Fruit fly (Drosophila melanogaster) whole organism, embryonic: ENCODE results near the gene Tsp5D.

Experiments used
- Atf-2 ChIP-seq: fragments of 200-800 bp; sonication (Bioruptor generic); optimal IDR thresholded peaks from 2 replicates; lab custom pipeline; 2016; ENCODE audit warnings: missing biosample characterization, missing genetic modification characterization
- CG11085 ChIP-seq: fragments of 200-800 bp; sonication (Bioruptor generic); IDR thresholded peaks from 2 replicates; pipeline ENCODE4 v1.3.6; 2022; ENCODE audit warnings: missing biosample characterization, missing genetic modification characterization
- CG13287 ChIP-seq: fragments of 200-800 bp; sonication (Bioruptor generic); IDR thresholded peaks from 2 replicates; pipeline ENCODE4 v1.3.6; 2022; ENCODE audit warnings: missing biosample characterization, missing genetic modification characterization; ENCODE audit not compliant: partially characterized antibody
- CG13296 ChIP-seq: fragments of 200-800 bp; sonication (Bioruptor generic); optimal IDR thresholded peaks from 3 replicates; lab custom pipeline; 2018; ENCODE audit warnings: missing biosample characterization, mild to moderate bottlenecking, missing genetic modification characterization
- CG15073 ChIP-seq: fragments of 200-800 bp; sonication (Bioruptor generic); optimal IDR thresholded peaks from 2 replicates; lab custom pipeline; 2016; ENCODE audit warnings: missing biosample characterization, missing genetic modification characterization
- CG1529 ChIP-seq: fragments of 200-800 bp; sonication (Bioruptor generic); optimal IDR thresholded peaks from 3 replicates; lab custom pipeline; 2018; ENCODE audit warnings: missing biosample characterization, missing genetic modification characterization
- CG16813 ChIP-seq: fragments of 200-800 bp; sonication (Bioruptor generic); IDR thresholded peaks from 3 replicates; pipeline ENCODE4 v1.3.6; 2022; ENCODE audit warnings: missing biosample characterization, missing genetic modification characterization; ENCODE audit not compliant: partially characterized antibody
- CG1832 ChIP-seq: fragments of 200-800 bp; sonication (Bioruptor generic); optimal IDR thresholded peaks from 2 replicates; lab custom pipeline; 2017; ENCODE audit warnings: missing biosample characterization, mild to moderate bottlenecking, missing genetic modification characterization, inconsistent platforms
- CG18476 ChIP-seq: fragments of 200-800 bp; sonication (Bioruptor generic); optimal IDR thresholded peaks from 2 replicates; lab custom pipeline; 2016; ENCODE audit warnings: missing biosample characterization, mild to moderate bottlenecking, missing genetic modification characterization
- CG18619 ChIP-seq: fragments of 200-800 bp; sonication (Bioruptor generic); optimal IDR thresholded peaks from 3 replicates; lab custom pipeline; 2017; ENCODE audit warnings: missing biosample characterization, mild to moderate bottlenecking, missing genetic modification characterization
- CG30403 ChIP-seq: fragments of 200-800 bp; sonication (Bioruptor generic); optimal IDR thresholded peaks from 3 replicates; lab custom pipeline; 2016; ENCODE audit warnings: missing biosample characterization, missing genetic modification characterization
- CG32532 ChIP-seq: fragments of 200-800 bp; sonication (Bioruptor generic); IDR thresholded peaks from 2 replicates; pipeline ENCODE4 v1.3.6; 2022; ENCODE audit warnings: missing biosample characterization, missing genetic modification characterization
- CG34376 ChIP-seq: fragments of 200-800 bp; sonication (Bioruptor generic); optimal IDR thresholded peaks from 2 replicates; lab custom pipeline; 2018; ENCODE audit warnings: missing biosample characterization, mild to moderate bottlenecking, missing genetic modification characterization
- CG7928 ChIP-seq: fragments of 200-800 bp; sonication (Bioruptor generic); optimal IDR thresholded peaks from 2 replicates; lab custom pipeline; 2017; ENCODE audit warnings: missing biosample characterization, mild to moderate bottlenecking, missing genetic modification characterization
- CHES-1-like ChIP-seq: fragments of 200-800 bp; sonication (Bioruptor generic); optimal IDR thresholded peaks from 2 replicates; lab custom pipeline; 2016; ENCODE audit warnings: missing biosample characterization, missing genetic modification characterization
- Chrac-16 ChIP-seq: fragments of 200-800 bp; sonication (Bioruptor generic); optimal IDR thresholded peaks from 3 replicates; lab custom pipeline; 2016; ENCODE audit warnings: missing biosample characterization, missing genetic modification characterization
- Dip2 ChIP-seq: fragments of 200-800 bp; sonication (Bioruptor generic); IDR thresholded peaks from 2 replicates; pipeline ENCODE4 v1.3.6; 2022; ENCODE audit warnings: missing biosample characterization, missing genetic modification characterization
- Elba2 ChIP-seq: fragments of 200-800 bp; sonication (Bioruptor generic); optimal IDR thresholded peaks from 3 replicates; lab custom pipeline; 2016; ENCODE audit warnings: missing biosample characterization, missing genetic modification characterization
- Fer3 ChIP-seq: fragments of 200-800 bp; sonication (Bioruptor generic); optimal IDR thresholded peaks from 2 replicates; lab custom pipeline; 2018; ENCODE audit warnings: missing biosample characterization, mild to moderate bottlenecking, missing genetic modification characterization, moderate library complexity
- Gsc ChIP-seq: fragments of 200-800 bp; sonication (Bioruptor generic); IDR thresholded peaks from 2 replicates; pipeline ENCODE4 v1.3.6; 2022; ENCODE audit warnings: missing biosample characterization, missing genetic modification characterization
- HLH54F ChIP-seq: fragments of 200-800 bp; sonication (Bioruptor generic); optimal IDR thresholded peaks from 3 replicates; lab custom pipeline; 2016; ENCODE audit warnings: missing biosample characterization, missing genetic modification characterization
- Hand ChIP-seq: fragments of 200-800 bp; sonication (Bioruptor generic); optimal IDR thresholded peaks from 2 replicates; lab custom pipeline; 2017; ENCODE audit warnings: mild to moderate bottlenecking, missing biosample characterization, missing genetic modification reagents, missing genetic modification characterization
- HmgZ ChIP-seq: fragments of 200-800 bp; sonication (Bioruptor generic); optimal IDR thresholded peaks from 2 replicates; lab custom pipeline; 2018; ENCODE audit warnings: missing biosample characterization, mild to moderate bottlenecking, missing genetic modification characterization
- Hr3 ChIP-seq: fragments of 200-800 bp; sonication (Bioruptor generic); optimal IDR thresholded peaks from 3 replicates; lab custom pipeline; 2016; ENCODE audit warnings: missing biosample characterization, missing genetic modification characterization
- Mes4 ChIP-seq: fragments of 200-800 bp; sonication (Bioruptor generic); optimal IDR thresholded peaks from 2 replicates; lab custom pipeline; 2016; ENCODE audit warnings: missing biosample characterization, missing genetic modification characterization
- Nf-YA ChIP-seq: fragments of 200-800 bp; sonication (Bioruptor generic); IDR thresholded peaks from 2 replicates; pipeline ENCODE4 v1.3.6; 2022; ENCODE audit warnings: missing biosample characterization, missing genetic modification characterization
- NfI ChIP-seq: fragments of 200-800 bp; sonication (Bioruptor generic); optimal IDR thresholded peaks from 3 replicates; lab custom pipeline; 2018; ENCODE audit warnings: missing biosample characterization, mild to moderate bottlenecking, missing genetic modification characterization, moderate library complexity
- Ravus ChIP-seq: fragments of 200-800 bp; sonication (Bioruptor generic); IDR thresholded peaks from 2 replicates; pipeline ENCODE4 v1.3.6; 2022; ENCODE audit warnings: missing biosample characterization, missing genetic modification characterization
- Sox102F ChIP-seq: fragments of 200-800 bp; sonication (Bioruptor generic); optimal IDR thresholded peaks from 2 replicates; lab custom pipeline; 2018; ENCODE audit warnings: missing biosample characterization, mild to moderate bottlenecking, missing genetic modification characterization, moderate library complexity
- Spps ChIP-seq: fragments of 200-800 bp; sonication (Bioruptor generic); optimal IDR thresholded peaks from 2 replicates; lab custom pipeline; 2018; ENCODE audit warnings: missing biosample characterization, mild to moderate bottlenecking, missing genetic modification characterization
- Ssrp ChIP-seq: fragments of 200-800 bp; sonication (Bioruptor generic); optimal IDR thresholded peaks from 2 replicates; lab custom pipeline; 2018; ENCODE audit warnings: missing biosample characterization, mild to moderate bottlenecking, missing genetic modification characterization, moderate library complexity
- abd-A ChIP-seq: fragments of 200-800 bp; sonication (Bioruptor generic); optimal IDR thresholded peaks from 3 replicates; lab custom pipeline; 2019; ENCODE audit warnings: missing biosample characterization, mild to moderate bottlenecking, missing genetic modification characterization, moderate library complexity
- al ChIP-seq: fragments of 200-800 bp; sonication (Bioruptor generic); IDR thresholded peaks from 2 replicates; pipeline ENCODE4 v1.3.6; 2022; ENCODE audit warnings: missing biosample characterization, missing genetic modification characterization
- chinmo ChIP-seq: fragments of 200-800 bp; sonication (Bioruptor generic); IDR thresholded peaks from 4 replicates; pipeline ENCODE4 v1.3.6; 2022; ENCODE audit warnings: missing biosample characterization, missing genetic modification characterization; ENCODE audit not compliant: partially characterized antibody
- ci ChIP-seq: fragments of 200-800 bp; sonication (Bioruptor generic); IDR thresholded peaks from 3 replicates; pipeline ENCODE4 v1.3.6; 2022; ENCODE audit warnings: missing biosample characterization, missing genetic modification characterization
- dan ChIP-seq: fragments of 200-800 bp; sonication (Bioruptor generic); IDR thresholded peaks from 2 replicates; pipeline ENCODE4 v1.3.6; 2022; ENCODE audit warnings: missing biosample characterization, missing genetic modification characterization
- emc ChIP-seq: fragments of 200-800 bp; sonication (Bioruptor generic); optimal IDR thresholded peaks from 2 replicates; lab custom pipeline; 2016; ENCODE audit warnings: missing biosample characterization, missing genetic modification characterization
- fd3F ChIP-seq: fragments of 200-800 bp; sonication (Bioruptor generic); optimal IDR thresholded peaks from 2 replicates; lab custom pipeline; 2018; ENCODE audit warnings: missing biosample characterization, mild to moderate bottlenecking, missing genetic modification characterization, moderate library complexity
- gcm2 ChIP-seq: fragments of 200-800 bp; sonication (Bioruptor generic); optimal IDR thresholded peaks from 2 replicates; lab custom pipeline; 2016; ENCODE audit warnings: missing biosample characterization, missing genetic modification characterization
- gsb ChIP-seq: fragments of 200-800 bp; sonication (Bioruptor generic); IDR thresholded peaks from 2 replicates; pipeline ENCODE4 v1.3.6; 2022; ENCODE audit warnings: missing biosample characterization, missing genetic modification characterization
- h ChIP-seq: fragments of >200 bp; optimal IDR thresholded peaks from 2 replicates; lab custom pipeline; 2017
- nerfin-2 ChIP-seq: fragments of 200-800 bp; sonication (Bioruptor generic); IDR thresholded peaks from 2 replicates; pipeline ENCODE4 v1.3.6; 2022; ENCODE audit warnings: missing biosample characterization, missing genetic modification characterization; ENCODE audit not compliant: partially characterized antibody
- pan ChIP-seq, 4 experiments: fragments of >200 bp in 3 of 4; fragments of 200-800 bp in 1 of 4; sonication (Bioruptor generic) in 1 of 4; optimal IDR thresholded peaks in 3 of 4; IDR thresholded peaks in 1 of 4; 2 replicates each; pipeline versions ENCODE4 v1.3.6 to Lab custom; 2017 to 2022; ENCODE audit warnings: missing biosample characterization in 2 of 4, missing genetic modification characterization in 2 of 4, mixed read lengths in 1 of 4
- schlank ChIP-seq: fragments of 200-800 bp; sonication (Bioruptor generic); optimal IDR thresholded peaks from 2 replicates; lab custom pipeline; 2018; ENCODE audit warnings: missing biosample characterization, mild to moderate bottlenecking, missing genetic modification characterization
- sim ChIP-seq: fragments of 200-800 bp; sonication (Bioruptor generic); IDR thresholded peaks from 2 replicates; pipeline ENCODE4 v1.3.6; 2022; ENCODE audit warnings: missing biosample characterization, missing genetic modification characterization
- slou ChIP-seq: fragments of 200-800 bp; sonication (Bioruptor generic); optimal IDR thresholded peaks from 3 replicates; lab custom pipeline; 2016; ENCODE audit warnings: missing biosample characterization, missing genetic modification characterization
- sug ChIP-seq: fragments of 200-800 bp; optimal IDR thresholded peaks from 2 replicates; lab custom pipeline; 2019; ENCODE audit warnings: missing biosample characterization, mild to moderate bottlenecking, missing genetic modification characterization, moderate library complexity

The Tsp5D gene

DNA sequence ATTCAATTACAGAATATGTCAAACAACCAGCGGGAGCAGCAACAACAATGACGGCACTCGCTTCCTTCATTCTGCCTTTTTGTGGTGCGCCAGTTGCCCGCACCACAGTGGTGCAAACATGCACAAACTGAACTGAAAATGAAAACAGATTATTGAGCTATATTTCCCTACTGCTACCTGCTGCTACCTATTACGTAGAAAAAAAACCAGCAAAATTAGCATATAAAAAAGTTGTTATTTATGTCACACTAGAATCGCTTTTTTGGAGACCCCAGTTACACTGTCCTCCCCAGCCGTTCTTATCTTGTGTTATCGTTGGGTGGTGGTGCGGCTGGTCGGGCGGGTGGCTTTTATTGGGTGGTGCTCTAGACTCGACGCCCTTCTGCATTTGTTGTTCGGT is 22.9 kb upstream of the Tsp5D start (continued):
- TF ChIP-seq Spps (tag; lab: Kevin White, UChicago) (peak; percentile 47), Dip2 (no peak), Hr3 (GFP tag; lab: Kevin White, UChicago) (peak; percentile 59), h (lab: Kevin White, UChicago) (no peak), HmgZ (tag; lab: Kevin White, UChicago) (peak; percentile 71), ci (GFP tag; lab: Robert Waterston, UW) (peak; percentile 94), CG15073 (GFP tag; lab: Kevin White, UChicago) (peak; percentile 25), fd3F (peak; percentile 39), Chrac-16 (peak; percentile 65), gsb (GFP tag; lab: Robert Waterston, UW) (peak; percentile 78), CG32532 (GFP tag; lab: Robert Waterston, UW) (peak; percentile 88), CG7928 (GFP tag; lab: Kevin White, UChicago) (no peak), Ravus (GFP tag; lab: Robert Waterston, UW) (peak; percentile 60), Hand (GFP tag; lab: Kevin White, UChicago) (peak; percentile 46), Sox102F (GFP tag; lab: Kevin White, UChicago) (peak; percentile 83), sug (tag; lab: Kevin White, UChicago) (peak; percentile 29), nerfin-2 (no peak), Gsc (GFP tag; lab: Robert Waterston, UW) (peak; percentile 63), CG13287 (peak; percentile 16; the same call in 1 of the 2 replicates), NfI (GFP tag; lab: Kevin White, UChicago) (peak; percentile 72), CG16813 (0 out of 3 replicates have a peak, but pooled peaks have one; percentile 14), schlank (tag; lab: Kevin White, UChicago) (peak; percentile 18), Ssrp (peak; percentile 72), CG1529 (peak; percentile 59), sim (GFP tag; lab: Robert Waterston, UW) (peak; percentile 76; the same call in 1 of the 2 replicates), al (GFP tag; lab: Robert Waterston, UW) (peak; percentile 78; the same call in 1 of the 2 replicates), chinmo (GFP tag; lab: Robert Waterston, UW) (no peak), HLH54F (GFP tag; lab: Kevin White, UChicago) (peak; percentile 53), CG18476 (GFP tag; lab: Kevin White, UChicago) (peak; percentile 52), CG13296 (GFP tag; lab: Kevin White, UChicago) (peak; percentile 66), emc (peak; percentile 9), CG18619 (GFP tag; lab: Kevin White, UChicago) (peak; percentile 66), Mes4 (GFP tag; lab: Kevin White, UChicago) (peak; percentile 70), abd-A (no peak), CG34376 (GFP tag; lab: Kevin White, UChicago) (no peak), Nf-YA (peak; percentile 89), CHES-1-like (GFP tag; lab: Kevin White, UChicago) (peak; percentile 62), Elba2 (GFP tag; lab: Kevin White, UChicago) (no peak), Fer3 (peak; percentile 76), dan (GFP tag; lab: Robert Waterston, UW) (peak; percentile 38; the same call in 1 of the 2 replicates), CG11085 (peak; percentile 59), slou (GFP tag; lab: Kevin White, UChicago) (peak; percentile 53), CG30403 (GFP tag; lab: Kevin White, UChicago) (peak; percentile 78), CG1832 (GFP tag; lab: Kevin White, UChicago) (no peak), gcm2 (GFP tag; lab: Kevin White, UChicago) (peak; percentile 58), pan (optimal IDR thresholded peaks at IDR 0.05; lab: Kevin White, UChicago) (no peak), pan (GFP tag; optimal IDR thresholded peaks at IDR 0.05 in 1 of 2, IDR thresholded peaks at IDR 0.05 in 1 of 2) (peak in 1 of 2 experiments; percentile 95), Atf-2 (GFP tag; lab: Kevin White, UChicago) (peak; percentile 70)
